Worm (Caenorhabditis elegans): ENCODE measurements around the gene R12B2.3.

- TF ChIP-seq W03F9.2 (tag; optimal IDR thresholded peaks at IDR 0.05) (no peak), him-1 (tag; optimal IDR thresholded peaks at IDR 0.05) (no peak)
These were observed 27.1 kb downstream of the R12B2.3 start for ce11 chrIII:5832442-5832841.

All from whole organism, L4/young adult.